Fruit fly (Drosophila melanogaster): ENCODE results near the gene CG11050.

Gene CG11050

dm6 chr2L:6610683-6611373, at the start of gene CG11050 (continued):
- TF ChIP-seq ERR (GFP tag; optimal IDR thresholded peaks at IDR 0.05) = peak; percentile 89
- TF ChIP-seq dmrt11E (tag; optimal IDR thresholded peaks at IDR 0.05) = peak; percentile 35
- TF ChIP-seq unpg (GFP tag; optimal IDR thresholded peaks at IDR 0.05) = peak; percentile 84
- TF ChIP-seq Trl (optimal IDR thresholded peaks at IDR 0.05) = no peak
- peak; percentile 82 for TF ChIP-seq Trl (GFP tag; optimal IDR thresholded peaks at IDR 0.05)
- TF ChIP-seq CG15073 (GFP tag; optimal IDR thresholded peaks at IDR 0.05) = peak; percentile 58
- peak; percentile 75 for TF ChIP-seq CG7372 (GFP tag; IDR thresholded peaks at IDR 0.05)
- peak; percentile 70 for TF ChIP-seq Sox102F (GFP tag; optimal IDR thresholded peaks at IDR 0.05)
- peak; percentile 68 for TF ChIP-seq E2f2 (GFP tag; IDR thresholded peaks at IDR 0.05)
- TF ChIP-seq tin (GFP tag; optimal IDR thresholded peaks at IDR 0.05) = peak; percentile 79
- TF ChIP-seq grau (tag; optimal IDR thresholded peaks at IDR 0.05) = peak; percentile 99
- peak; percentile 50 for TF ChIP-seq CG17385 (GFP tag; optimal IDR thresholded peaks at IDR 0.05)
- TF ChIP-seq BtbVII (GFP tag; optimal IDR thresholded peaks at IDR 0.05) = peak; percentile 48
- peak; percentile 80 for TF ChIP-seq CG4424 (GFP tag; optimal IDR thresholded peaks at IDR 0.05)
- TF ChIP-seq CG2199 (GFP tag; IDR thresholded peaks at IDR 0.05) = peak; percentile 74; the same call in 1 of the 3 replicates
- peak; percentile 24 for TF ChIP-seq Scr (GFP tag; IDR thresholded peaks at IDR 0.05; ENCODE audit: partially characterized antibody)
- TF ChIP-seq aop (GFP tag; IDR thresholded peaks at IDR 0.05) = peak; percentile 37; the same call in 1 of the 2 replicates
- peak; percentile 80 for TF ChIP-seq cas (GFP tag; IDR thresholded peaks at IDR 0.05)
- peak; percentile 66 for TF ChIP-seq CG8765 (GFP tag; IDR thresholded peaks at IDR 0.05)
- peak in 1 of 3 experiments; percentile 82 for TF ChIP-seq Stat92E (GFP tag; optimal IDR thresholded peaks at IDR 0.05)
- TF ChIP-seq dysf (GFP tag; IDR thresholded peaks at IDR 0.05) = peak; percentile 78
- TF ChIP-seq CG15601 (tag; optimal IDR thresholded peaks at IDR 0.05) = peak; percentile 72
- peak; percentile 73 for TF ChIP-seq CG1792 (GFP tag; optimal IDR thresholded peaks at IDR 0.05)
- TF ChIP-seq ftz-f1 (GFP tag; optimal IDR thresholded peaks at IDR 0.05) = peak; percentile 38
- peak; percentile 86 for TF ChIP-seq CHES-1-like (GFP tag; optimal IDR thresholded peaks at IDR 0.05)
- TF ChIP-seq bowl (GFP tag; IDR thresholded peaks at IDR 0.05) = peak; percentile 40; the same call in 1 of the 2 replicates
- no peak for TF ChIP-seq CG5180 (GFP tag; optimal IDR thresholded peaks at IDR 0.05)
- no peak for TF ChIP-seq ham (GFP tag; IDR thresholded peaks at IDR 0.05)
- TF ChIP-seq tll (GFP tag; optimal IDR thresholded peaks at IDR 0.05) = peak in 1 of 2 experiments; percentile 72
- TF ChIP-seq Camta (GFP tag; optimal IDR thresholded peaks at IDR 0.05) = peak; percentile 77
- peak; percentile 40 for TF ChIP-seq Sry-β (GFP tag; optimal IDR thresholded peaks at IDR 0.05)
- TF ChIP-seq NFAT (GFP tag; IDR thresholded peaks at IDR 0.05) = peak; percentile 81
- peak; percentile 79 for TF ChIP-seq CG4282 (GFP tag; optimal IDR thresholded peaks at IDR 0.05)
- TF ChIP-seq CG34224 (GFP tag; IDR thresholded peaks at IDR 0.05; ENCODE audit: partially characterized antibody) = peak; percentile 64
- peak; percentile 95 for TF ChIP-seq CG3847 (GFP tag; IDR thresholded peaks at IDR 0.05)
- TF ChIP-seq CG7745 (tag; optimal IDR thresholded peaks at IDR 0.05) = no peak
- peak; percentile 56 for TF ChIP-seq Rx (GFP tag; IDR thresholded peaks at IDR 0.05)
- TF ChIP-seq Tbp (GFP tag; optimal IDR thresholded peaks at IDR 0.05) = no peak
- peak; percentile 62 to 86 for TF ChIP-seq chif (GFP tag; optimal IDR thresholded peaks at IDR 0.05)
- peak; percentile 89 for TF ChIP-seq vvl (GFP tag; IDR thresholded peaks at IDR 0.05)
- peak; percentile 84 for TF ChIP-seq ken (GFP tag; IDR thresholded peaks at IDR 0.05)
- peak; percentile 44; the same call in 1 of the 2 replicates for TF ChIP-seq CG11247 (GFP tag; IDR thresholded peaks at IDR 0.05)
- peak; percentile 70 for TF ChIP-seq CG12219 (GFP tag; optimal IDR thresholded peaks at IDR 0.05)
- peak; percentile 79 for TF ChIP-seq phol (tag; optimal IDR thresholded peaks at IDR 0.05)
- peak; percentile 84 for TF ChIP-seq CG14710 (tag; optimal IDR thresholded peaks at IDR 0.05)
- TF ChIP-seq Pdp1 (GFP tag; optimal IDR thresholded peaks at IDR 0.05) = peak; percentile 74 to 93
- TF ChIP-seq CG1832 (GFP tag; optimal IDR thresholded peaks at IDR 0.05) = no peak
- peak; percentile 99 for TF ChIP-seq CG7928 (GFP tag; optimal IDR thresholded peaks at IDR 0.05)
- TF ChIP-seq z (GFP tag; IDR thresholded peaks at IDR 0.05) = peak; percentile 61; the same call in 1 of the 3 replicates

Measured in whole organism, embryonic.